Worm (Caenorhabditis elegans) whole organism, young adult: ENCODE results near the gene M163.5.

ENCODE experiments used
- C06A6.2 ChIP-seq: fragments of 200-800 bp; sonication (Bioruptor generic); conservative IDR thresholded peaks from 2 replicates; pipeline ENCODE4 v1.3.6; 2022; ENCODE audit warnings: missing genetic modification characterization, missing compliant biosample characterization
- C17E4.6 ChIP-seq: fragments of 200-800 bp; sonication (Bioruptor generic); IDR thresholded peaks from 2 replicates; pipeline ENCODE4 v1.3.6; 2022; ENCODE audit warnings: missing genetic modification reagents, missing genetic modification characterization, missing compliant biosample characterization
- F33H1.4 ChIP-seq: fragments of 200-800 bp; sonication (Bioruptor generic); IDR thresholded peaks from 2 replicates; pipeline ENCODE4 v1.3.6; 2022; ENCODE audit warnings: missing genetic modification reagents, missing genetic modification characterization, missing compliant biosample characterization
- F49E8.2 ChIP-seq: sonication (generic microtip); optimal IDR thresholded peaks from 3 replicates; lab custom pipeline; 2017; ENCODE audit warnings: missing genetic modification characterization, mild to moderate bottlenecking, missing compliant biosample characterization, antibody characterized with exemption, moderate library complexity; ENCODE audit not compliant: insufficient read depth
- Y53F4B.3 ChIP-seq: fragments of 200-800 bp; sonication (Bioruptor generic); IDR thresholded peaks from 2 replicates; pipeline ENCODE4 v1.3.6; 2022; ENCODE audit warnings: missing genetic modification reagents, missing genetic modification characterization, missing compliant biosample characterization
- Y53G8AR.9 ChIP-seq: fragments of 200-800 bp; sonication (Bioruptor generic); conservative IDR thresholded peaks from 2 replicates; pipeline ENCODE4 v1.3.6; 2022; ENCODE audit warnings: missing genetic modification reagents, missing genetic modification characterization, missing compliant biosample characterization
- Y67H2A.10 ChIP-seq: fragments of 200-800 bp; sonication (Bioruptor generic); conservative IDR thresholded peaks from 2 replicates; pipeline ENCODE4 v1.3.6; 2022; ENCODE audit warnings: missing genetic modification reagents, missing genetic modification characterization, missing compliant biosample characterization
- attf-5 ChIP-seq: fragments of 200-800 bp; sonication (Bioruptor generic); optimal IDR thresholded peaks from 2 replicates; lab custom pipeline; 2018; ENCODE audit warnings: mild to moderate bottlenecking, missing genetic modification characterization, missing compliant biosample characterization
- attf-6 ChIP-seq: fragments of 200-800 bp; sonication (Bioruptor generic); IDR thresholded peaks from 2 replicates; pipeline ENCODE4 v1.3.6; 2022; ENCODE audit warnings: missing genetic modification reagents, missing genetic modification characterization, missing compliant biosample characterization
- ceh-40 ChIP-seq: fragments of 200-800 bp; sonication (Bioruptor generic); IDR thresholded peaks from 2 replicates; pipeline ENCODE4 v1.3.6; 2022; ENCODE audit warnings: missing genetic modification characterization, missing compliant biosample characterization
- dpff-1 ChIP-seq: sonication (generic microtip); optimal IDR thresholded peaks from 2 replicates; lab custom pipeline; 2017; ENCODE audit warnings: mild to moderate bottlenecking, missing genetic modification characterization, missing compliant biosample characterization
- hlh-26 ChIP-seq: fragments of 200-800 bp; sonication (Bioruptor generic); conservative IDR thresholded peaks from 2 replicates; pipeline ENCODE4 v1.3.6; 2022; ENCODE audit warnings: missing genetic modification reagents, missing genetic modification characterization, missing compliant biosample characterization
- madf-3 ChIP-seq: fragments of 200-800 bp; sonication (Bioruptor generic); IDR thresholded peaks from 2 replicates; pipeline ENCODE4 v1.3.6; 2022; ENCODE audit warnings: missing genetic modification reagents, missing genetic modification characterization, missing compliant biosample characterization
- nfya-2 ChIP-seq: fragments of 200-800 bp; sonication (Bioruptor generic); IDR thresholded peaks from 2 replicates; pipeline ENCODE4 v1.3.6; 2022; ENCODE audit warnings: missing genetic modification reagents, missing genetic modification characterization, missing compliant biosample characterization
- nhr-80 ChIP-seq: sonication (generic microtip); optimal IDR thresholded peaks from 2 replicates; lab custom pipeline; 2016; ENCODE audit warnings: missing genetic modification characterization, missing compliant biosample characterization
- unc-62 ChIP-seq: fragments of 150-350 bp; optimal IDR thresholded peaks from 2 replicates; lab custom pipeline; 2014; ENCODE audit warnings: missing biosample characterization, missing genetic modification reagents, missing genetic modification characterization
- xnd-1 ChIP-seq: sonication (generic microtip); optimal IDR thresholded peaks from 2 replicates; lab custom pipeline; 2016; ENCODE audit warnings: missing genotype, missing genetic modification reagents, missing genetic modification characterization, missing compliant biosample characterization
- ztf-25 ChIP-seq: fragments of 200-800 bp; sonication (Bioruptor generic); IDR thresholded peaks from 2 replicates; pipeline ENCODE4 v1.3.6; 2022; ENCODE audit warnings: missing genetic modification reagents, missing genetic modification characterization, missing compliant biosample characterization
- ztf-28 ChIP-seq: fragments of 200-800 bp; sonication (Bioruptor generic); IDR thresholded peaks from 2 replicates; pipeline ENCODE4 v1.3.6; 2022; ENCODE audit warnings: missing genetic modification reagents, missing genetic modification characterization, missing compliant biosample characterization
- ztf-6 ChIP-seq: fragments of 200-800 bp; sonication (Bioruptor generic); IDR thresholded peaks from 2 replicates; pipeline ENCODE4 v1.3.6; 2022; ENCODE audit warnings: missing genetic modification reagents, missing genetic modification characterization, missing compliant biosample characterization

Gene M163.5

ce11 chrX:14525325-14526305 lies 51.8 kb downstream of the M163.5 start (continued):
- TF ChIP-seq ztf-28 (no peak), F33H1.4 (GFP tag; lab: Robert Waterston, UW) (peak; percentile 32), F49E8.2 (tag; lab: Kevin White, UChicago) (no peak), ztf-25 (GFP tag; lab: Robert Waterston, UW) (no peak), Y53F4B.3 (GFP tag; lab: Robert Waterston, UW) (no peak), unc-62 (GFP tag; lab: Kevin White, UChicago) (peak; percentile 79), Y53G8AR.9 (peak; percentile 98), xnd-1 (tag; lab: Kevin White, UChicago) (no peak), madf-3 (peak; percentile 88), ceh-40 (GFP tag; lab: Robert Waterston, UW) (no peak), hlh-26 (GFP tag; lab: Robert Waterston, UW) (no peak), dpff-1 (tag; lab: Kevin White, UChicago) (peak; percentile 94), ztf-6 (GFP tag; lab: Robert Waterston, UW) (peak; percentile 91), C17E4.6 (GFP tag; lab: Robert Waterston, UW) (peak; percentile 96), Y67H2A.10 (GFP tag; lab: Robert Waterston, UW) (peak; percentile 48; the same call in 1 of the 2 replicates), C06A6.2 (GFP tag; lab: Robert Waterston, UW) (peak; percentile 98), attf-6 (GFP tag; lab: Robert Waterston, UW) (peak; percentile 61; the same call in 1 of the 2 replicates), nhr-80 (tag; lab: Kevin White, UChicago) (peak; percentile 95), nfya-2 (no peak), attf-5 (GFP tag; lab: Kevin White, UChicago) (peak; percentile 70)
